Fruit fly (Drosophila melanogaster) whole organism, pupa: ENCODE results near the gene mts.

Source experiments
- CG10348 ChIP-seq: fragments of 200-800 bp; sonication (Bioruptor generic); IDR thresholded peaks from 2 replicates; pipeline ENCODE4 v1.3.6; 2022; ENCODE audit warnings: missing biosample characterization, missing genetic modification characterization
- CG12605 ChIP-seq: fragments of 200-800 bp; sonication (Bioruptor generic); IDR thresholded peaks from 2 replicates; pipeline ENCODE4 v1.3.6; 2022; ENCODE audit warnings: missing biosample characterization, missing genetic modification characterization
- CG13204 ChIP-seq: fragments of 200-800 bp; sonication (Bioruptor generic); optimal IDR thresholded peaks from 2 replicates; lab custom pipeline; 2018; ENCODE audit warnings: missing biosample characterization, mild to moderate bottlenecking, missing genetic modification characterization, moderate library complexity
- CG14655 ChIP-seq: fragments of 200-800 bp; sonication (Bioruptor generic); optimal IDR thresholded peaks from 3 replicates; lab custom pipeline; 2017; ENCODE audit warnings: mild to moderate bottlenecking, missing biosample characterization, missing genetic modification reagents, missing genetic modification characterization
- CG15710 ChIP-seq: fragments of 200-800 bp; sonication (Bioruptor generic); optimal IDR thresholded peaks from 2 replicates; lab custom pipeline; 2018; ENCODE audit warnings: missing biosample characterization, mild to moderate bottlenecking, missing genetic modification characterization, moderate library complexity
- CG17806 ChIP-seq: fragments of 200-800 bp; sonication (Bioruptor generic); optimal IDR thresholded peaks from 2 replicates; lab custom pipeline; 2018; ENCODE audit warnings: missing biosample characterization, mild to moderate bottlenecking, missing genetic modification characterization, moderate library complexity
- CG32121 ChIP-seq: fragments of 200-800 bp; sonication (Bioruptor generic); IDR thresholded peaks from 2 replicates; pipeline ENCODE4 v1.3.6; 2022; ENCODE audit warnings: missing biosample characterization, missing genetic modification characterization
- CG34367 ChIP-seq: fragments of 200-800 bp; sonication (Bioruptor generic); optimal IDR thresholded peaks from 2 replicates; lab custom pipeline; 2018; ENCODE audit warnings: missing biosample characterization, mild to moderate bottlenecking, missing genetic modification characterization
- CG4496 ChIP-seq: fragments of 200-800 bp; sonication (Bioruptor generic); IDR thresholded peaks from 3 replicates; pipeline ENCODE4 v1.3.6; 2022; ENCODE audit warnings: missing biosample characterization, missing genetic modification characterization
- CG8159 ChIP-seq: fragments of 200-800 bp; sonication (Bioruptor generic); optimal IDR thresholded peaks from 3 replicates; lab custom pipeline; 2018; ENCODE audit warnings: missing biosample characterization, mild to moderate bottlenecking, missing genetic modification characterization, moderate library complexity
- CG8301 ChIP-seq: fragments of 200-800 bp; sonication (Bioruptor generic); optimal IDR thresholded peaks from 2 replicates; lab custom pipeline; 2018; ENCODE audit warnings: missing biosample characterization, mild to moderate bottlenecking, missing genetic modification characterization
- CG9948 ChIP-seq: fragments of 200-800 bp; sonication (Bioruptor generic); optimal IDR thresholded peaks from 2 replicates; lab custom pipeline; 2018; ENCODE audit warnings: missing biosample characterization, mild to moderate bottlenecking, missing genetic modification characterization, moderate library complexity
- D1 ChIP-seq: fragments of 200-800 bp; sonication (Bioruptor generic); optimal IDR thresholded peaks from 2 replicates; lab custom pipeline; 2018; ENCODE audit warnings: missing biosample characterization, mild to moderate bottlenecking, missing genetic modification characterization, moderate library complexity
- EcR ChIP-seq: fragments of 200-800 bp; sonication (Bioruptor generic); optimal IDR thresholded peaks from 3 replicates; lab custom pipeline; 2019; ENCODE audit warnings: missing biosample characterization, missing genetic modification characterization, mild to moderate bottlenecking, moderate library complexity, missing genetic modification reagents
- Ets98B ChIP-seq: fragments of 200-800 bp; sonication (Bioruptor generic); IDR thresholded peaks from 2 replicates; pipeline ENCODE4 v1.3.6; 2022; ENCODE audit warnings: missing biosample characterization, missing genetic modification characterization
- Pif1A ChIP-seq: fragments of 200-800 bp; sonication (Bioruptor generic); optimal IDR thresholded peaks from 3 replicates; lab custom pipeline; 2016; ENCODE audit warnings: missing biosample characterization, missing genetic modification characterization
- Pif1B ChIP-seq: fragments of 200-800 bp; sonication (Bioruptor generic); optimal IDR thresholded peaks from 3 replicates; lab custom pipeline; 2016; ENCODE audit warnings: missing biosample characterization, missing genetic modification characterization
- Snoo ChIP-seq: fragments of 200-800 bp; sonication (Bioruptor generic); optimal IDR thresholded peaks from 3 replicates; lab custom pipeline; 2017; ENCODE audit warnings: missing biosample characterization, mild to moderate bottlenecking, missing genetic modification characterization, inconsistent platforms
- fd96Ca ChIP-seq: fragments of 200-800 bp; sonication (Bioruptor generic); IDR thresholded peaks from 3 replicates; pipeline ENCODE4 v1.3.6; 2022; ENCODE audit warnings: missing biosample characterization, missing genetic modification characterization
- gl ChIP-seq: fragments of 200-800 bp; sonication (Bioruptor generic); optimal IDR thresholded peaks from 2 replicates; lab custom pipeline; 2018; ENCODE audit warnings: missing biosample characterization, mild to moderate bottlenecking, missing genetic modification characterization
- rn ChIP-seq: fragments of 200-800 bp; sonication (Bioruptor generic); IDR thresholded peaks from 2 replicates; pipeline ENCODE4 v1.3.6; 2022; ENCODE audit warnings: missing biosample characterization, missing genetic modification characterization

Gene mts

DNA sequence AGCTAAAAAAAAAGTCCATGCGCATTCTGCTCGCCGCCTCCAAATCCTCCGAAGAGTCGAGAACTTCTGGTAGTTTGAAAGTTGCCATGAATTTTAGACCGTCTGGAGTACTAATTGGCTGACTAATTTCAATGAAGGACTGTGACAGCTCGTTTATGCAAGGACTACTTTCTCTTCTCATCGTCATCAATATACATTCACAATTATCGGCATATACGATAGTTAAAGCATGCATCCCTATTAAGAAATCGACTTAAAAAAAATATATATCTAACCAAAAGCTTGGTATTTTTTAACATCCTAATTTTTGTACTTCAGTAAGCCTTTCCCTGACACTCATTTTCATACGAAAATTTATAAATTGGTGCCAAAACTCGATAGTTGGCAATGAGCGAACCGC, 12.7 kb downstream of the mts start, which contains the start of gene CG14537:
CG14537 (plus strand) TSS at position 301 of the 400 bp plus-strand sequence.
- TF ChIP-seq D1 (no peak), CG14655 (GFP tag; lab: Kevin White, UChicago) (no peak), Snoo (tag; lab: Kevin White, UChicago) (no peak), EcR (GFP tag; lab: Kevin White, UChicago) (no peak), CG8159 (tag; lab: Kevin White, UChicago) (no peak), Pif1A (GFP tag; lab: Kevin White, UChicago) (no peak), CG17806 (tag; lab: Kevin White, UChicago) (no peak), Ets98B (no peak), CG34367 (tag; lab: Kevin White, UChicago) (no peak), gl (no peak)

DNA sequence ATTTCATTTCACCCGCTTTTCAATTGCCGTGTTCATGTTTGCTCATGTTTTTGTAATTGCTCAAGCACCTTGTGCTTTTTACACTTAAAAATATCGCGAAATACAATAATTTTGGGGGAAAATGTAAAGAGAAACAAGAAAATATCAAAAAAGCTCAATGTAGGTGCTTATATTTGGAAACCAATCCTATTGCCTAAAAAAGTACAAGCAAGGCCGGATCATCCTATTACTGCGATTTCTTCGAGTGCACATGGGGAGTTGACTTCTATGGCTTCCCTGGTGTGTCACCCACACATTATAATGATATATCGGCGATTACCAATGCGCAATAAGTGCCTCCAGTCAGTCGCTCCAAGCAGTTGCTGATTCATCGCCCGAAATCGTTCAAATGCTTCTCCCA, 13.8 kb downstream of the mts start:
- TF ChIP-seq CG13204, result no peak
- TF ChIP-seq CG8301 (tag; lab: Kevin White, UChicago), result no peak
- TF ChIP-seq CG10348 (GFP tag; lab: Robert Waterston, UW), result no peak
- TF ChIP-seq CG9948 (tag; lab: Kevin White, UChicago), result no peak
- TF ChIP-seq Snoo (tag; lab: Kevin White, UChicago), result no peak
- no peak for TF ChIP-seq Pif1B
- TF ChIP-seq CG15710 (tag; lab: Kevin White, UChicago), result no peak
- no peak for TF ChIP-seq Pif1A (GFP tag; lab: Kevin White, UChicago)
- no peak for TF ChIP-seq EcR (GFP tag; lab: Kevin White, UChicago)
- no peak for TF ChIP-seq CG14655 (GFP tag; lab: Kevin White, UChicago)
- TF ChIP-seq Ets98B, result no peak
- TF ChIP-seq, all 21 proteins: peak for 0

DNA sequence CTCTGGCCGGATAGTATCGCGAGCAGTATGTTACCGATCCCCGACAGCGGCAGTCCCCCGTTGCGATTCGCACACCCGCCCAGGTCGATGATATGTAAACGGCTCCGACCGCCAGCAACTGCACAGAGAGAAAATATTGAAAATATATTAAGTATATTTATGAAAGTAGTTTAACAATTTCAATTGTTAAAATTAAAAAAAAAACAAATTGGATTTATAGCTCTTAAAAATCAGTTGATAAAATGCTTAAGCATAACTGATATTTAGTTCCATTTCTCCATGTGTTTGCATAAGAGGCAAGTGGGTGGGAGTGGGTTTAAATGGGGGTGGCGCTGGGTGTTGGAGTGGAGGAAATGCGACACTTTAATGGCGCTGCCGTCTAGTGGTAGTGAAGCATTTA, 22.0 kb downstream of the mts start:
- peak; percentile 12 for TF ChIP-seq CG14655 (GFP tag; lab: Kevin White, UChicago)
- no peak for TF ChIP-seq CG12605 (GFP tag; lab: Robert Waterston, UW)
- TF ChIP-seq CG32121, result 0 out of 2 replicates have a peak, but pooled peaks have one; percentile 15
- peak; percentile 20 for TF ChIP-seq CG8159 (tag; lab: Kevin White, UChicago)

DNA sequence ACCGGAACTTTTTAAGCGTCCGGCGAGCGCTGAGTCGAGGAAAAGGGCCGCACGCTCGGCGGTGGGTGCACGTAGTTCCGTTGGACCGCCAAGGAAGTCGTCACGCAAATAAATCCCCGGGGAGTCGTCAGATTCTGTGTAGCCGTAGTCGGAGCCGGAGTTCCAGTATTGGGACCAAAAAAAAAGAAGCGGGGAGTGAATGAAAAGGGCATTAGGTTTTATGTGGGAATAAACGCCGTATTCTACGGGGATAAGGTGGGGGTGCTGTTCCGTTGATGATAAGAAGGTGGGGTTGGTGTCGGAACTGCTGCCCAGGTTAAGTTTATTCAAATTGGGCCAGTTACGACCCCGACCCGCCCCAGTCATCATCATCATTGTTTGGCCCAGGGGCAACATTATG, 23.0 kb downstream of the mts start:
- no peak for TF ChIP-seq EcR (GFP tag; lab: Kevin White, UChicago)
- TF ChIP-seq rn (GFP tag; lab: Robert Waterston, UW), result no peak
- no peak for TF ChIP-seq Pif1A (GFP tag; lab: Kevin White, UChicago)
- no peak for TF ChIP-seq gl
- no peak for TF ChIP-seq CG13204
- no peak for TF ChIP-seq Pif1B
- no peak for TF ChIP-seq D1

DNA sequence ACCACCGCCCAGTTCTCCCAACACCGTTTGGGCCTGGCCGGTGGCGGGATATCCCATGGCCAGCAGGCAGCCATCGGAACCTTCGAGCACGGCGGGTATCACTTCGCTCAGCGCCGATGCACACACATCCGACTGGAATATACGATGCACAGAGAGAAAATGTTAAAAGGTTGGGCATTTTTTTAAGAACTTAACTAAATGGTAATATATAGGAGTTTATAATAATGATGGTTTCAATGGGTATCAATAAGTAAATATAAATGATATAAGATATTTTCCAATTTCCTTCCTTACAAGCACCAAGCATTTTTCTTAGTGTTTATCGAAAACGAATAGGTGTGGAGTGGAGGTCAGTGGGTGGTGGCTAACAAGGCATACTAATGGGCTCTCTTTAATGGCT, 24.2 kb downstream of the mts start:
- no peak for TF ChIP-seq CG13204
- no peak for TF ChIP-seq fd96Ca (GFP tag; lab: Robert Waterston, UW)
- TF ChIP-seq D1, result no peak
- no peak for TF ChIP-seq EcR (GFP tag; lab: Kevin White, UChicago)
- peak; percentile 9 for TF ChIP-seq CG14655 (GFP tag; lab: Kevin White, UChicago)
- peak; percentile 0 for TF ChIP-seq CG8159 (tag; lab: Kevin White, UChicago)
- TF ChIP-seq CG17806 (tag; lab: Kevin White, UChicago), result peak; percentile 2

DNA sequence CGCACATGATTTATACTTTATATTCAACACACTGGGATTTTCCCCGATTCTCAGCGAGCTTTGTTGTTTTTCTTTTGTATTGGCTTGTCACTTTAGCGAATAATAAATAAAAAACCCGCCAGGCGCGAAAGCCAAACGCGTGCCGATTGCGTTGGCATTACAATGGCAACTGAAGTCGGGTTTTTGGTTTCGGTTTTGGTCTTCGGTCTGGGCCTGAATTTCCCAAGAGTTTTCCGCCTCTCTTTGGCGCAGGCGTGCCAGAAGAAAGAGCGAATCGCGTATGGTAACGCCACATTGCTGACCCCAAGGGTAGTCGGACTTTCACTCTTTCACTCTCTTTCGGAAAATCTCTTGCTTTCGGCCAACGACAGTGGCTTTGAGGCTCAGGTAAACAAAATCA, 27.7 kb downstream of the mts start, which contains the start of gene CG14535:
CG14535 (minus strand) TSS at position 368 of the 400 bp plus-strand sequence.
- TF ChIP-seq CG9948 (tag; lab: Kevin White, UChicago), result no peak
- TF ChIP-seq Pif1B, result no peak
- 0 out of 3 replicates have a peak, but pooled peaks have one; percentile 19 for TF ChIP-seq CG4496 (GFP tag; lab: Robert Waterston, UW)
- no peak for TF ChIP-seq CG34367 (tag; lab: Kevin White, UChicago)
- TF ChIP-seq gl, result no peak
- no peak for TF ChIP-seq CG10348 (GFP tag; lab: Robert Waterston, UW)
- no peak for TF ChIP-seq CG13204
- TF ChIP-seq rn (GFP tag; lab: Robert Waterston, UW), result no peak
- no peak for TF ChIP-seq Pif1A (GFP tag; lab: Kevin White, UChicago)
- no peak for TF ChIP-seq CG14655 (GFP tag; lab: Kevin White, UChicago)
- no peak for TF ChIP-seq CG15710 (tag; lab: Kevin White, UChicago)
- no peak for TF ChIP-seq EcR (GFP tag; lab: Kevin White, UChicago)
- 0 out of 2 replicates have a peak, but pooled peaks have one; percentile 12 for TF ChIP-seq CG12605 (GFP tag; lab: Robert Waterston, UW)
- no peak for TF ChIP-seq CG8159 (tag; lab: Kevin White, UChicago)
- TF ChIP-seq Ets98B, result peak; percentile 68
- TF ChIP-seq D1, result no peak
- no peak for TF ChIP-seq CG8301 (tag; lab: Kevin White, UChicago)
- no peak for TF ChIP-seq fd96Ca (GFP tag; lab: Robert Waterston, UW)

DNA sequence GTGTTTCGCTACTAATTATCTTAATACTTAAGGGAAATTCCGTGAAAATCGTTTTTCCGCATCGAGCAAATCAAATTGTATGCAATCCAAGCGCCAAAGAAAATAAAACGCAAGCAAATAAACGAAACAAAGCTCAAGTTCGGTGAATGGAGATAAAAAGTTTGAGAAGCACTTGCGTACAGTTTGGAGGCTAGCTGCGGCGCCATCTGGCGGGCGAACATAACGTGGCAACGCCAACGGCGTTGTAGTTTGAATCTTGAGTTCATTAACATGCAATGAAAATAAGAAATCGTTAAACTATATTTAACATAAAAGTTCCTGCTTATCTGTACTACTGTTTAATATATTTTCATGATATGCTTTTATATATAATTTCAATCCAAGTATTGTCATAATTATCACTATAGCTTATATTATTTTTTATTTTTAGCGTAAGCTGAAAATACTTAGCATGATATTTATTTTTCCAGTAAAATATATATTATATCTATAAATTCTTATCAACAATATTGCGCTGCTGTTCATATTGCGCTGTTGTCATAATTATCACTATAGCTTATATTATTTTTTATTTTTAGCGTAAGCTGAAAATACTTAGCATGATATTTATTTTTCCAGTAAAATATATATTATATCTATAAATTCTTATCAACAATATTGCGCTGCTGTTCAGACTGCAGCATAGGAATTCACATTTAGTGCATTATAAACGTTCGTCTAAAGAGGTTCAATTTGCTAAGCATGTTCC, 29.1 kb downstream of the mts start, which contains the start of gene lectin-28C:
lectin-28C (plus strand) TSS at position 698 of the 748 bp plus-strand sequence.
- peak; percentile 92 for TF ChIP-seq EcR (GFP tag; lab: Kevin White, UChicago)
- TF ChIP-seq CG4496 (GFP tag; lab: Robert Waterston, UW), result peak; percentile 65
- TF ChIP-seq CG8159 (tag; lab: Kevin White, UChicago), result peak; percentile 20
